Worm (Caenorhabditis elegans) whole organism, young adult: ENCODE data around the gene gst-28.

Experiments
- Y53G8AR.9 ChIP-seq: fragments of 200-800 bp; sonication (Bioruptor generic); conservative IDR thresholded peaks from 2 replicates; pipeline ENCODE4 v1.3.6; 2022; ENCODE audit warnings: missing genetic modification reagents, missing genetic modification characterization, missing compliant biosample characterization
- Y56A3A.18 ChIP-seq: fragments of 200-800 bp; sonication (Bioruptor generic); IDR thresholded peaks from 2 replicates; pipeline ENCODE4 v1.3.6; 2022; ENCODE audit warnings: missing genetic modification reagents, missing genetic modification characterization, missing compliant biosample characterization
- ama-1 ChIP-seq, 3 experiments: fragments of 150-350 bp in 1 of 3; sonication (generic microtip) in 2 of 3; optimal IDR thresholded peaks; 2 replicates each; lab custom pipeline; 2014 to 2018; ENCODE audit warnings: missing biosample characterization in 2 of 3, missing genetic modification characterization in 2 of 3, missing genetic modification reagents in 2 of 3
- attf-3 ChIP-seq: fragments of 200-800 bp; sonication (Bioruptor generic); conservative IDR thresholded peaks from 2 replicates; pipeline ENCODE4 v1.3.6; 2022; ENCODE audit warnings: missing genetic modification reagents, missing genetic modification characterization, missing compliant biosample characterization
- die-1 ChIP-seq: sonication (generic microtip); optimal IDR thresholded peaks from 2 replicates; lab custom pipeline; 2016; ENCODE audit warnings: missing genotype, mild to moderate bottlenecking, missing genetic modification characterization, missing compliant biosample characterization
- dpl-1 ChIP-seq: fragments of 150-350 bp; optimal IDR thresholded peaks from 2 replicates; lab custom pipeline; 2014; ENCODE audit warnings: missing biosample characterization, missing genetic modification reagents, missing genetic modification characterization
- ekl-4 ChIP-seq: fragments of 200-800 bp; sonication (Bioruptor generic); IDR thresholded peaks from 2 replicates; pipeline ENCODE4 v1.3.6; 2022; ENCODE audit warnings: missing genetic modification reagents, missing genetic modification characterization, missing compliant biosample characterization
- madf-3 ChIP-seq: fragments of 200-800 bp; sonication (Bioruptor generic); IDR thresholded peaks from 2 replicates; pipeline ENCODE4 v1.3.6; 2022; ENCODE audit warnings: missing genetic modification reagents, missing genetic modification characterization, missing compliant biosample characterization
- mes-4 ChIP-seq: sonication (generic microtip); optimal IDR thresholded peaks from 2 replicates; lab custom pipeline; 2016; ENCODE audit warnings: missing genotype, missing genetic modification characterization, missing compliant biosample characterization
- nhr-27 ChIP-seq: fragments of 200-800 bp; sonication (Bioruptor generic); optimal IDR thresholded peaks from 2 replicates; lab custom pipeline; 2018; ENCODE audit warnings: mild to moderate bottlenecking, missing genetic modification characterization, moderate library complexity, missing compliant biosample characterization
- nhr-80 ChIP-seq: sonication (generic microtip); optimal IDR thresholded peaks from 2 replicates; lab custom pipeline; 2016; ENCODE audit warnings: missing genetic modification characterization, missing compliant biosample characterization
- pha-4 ChIP-seq: fragments of 150-350 bp; sonication (generic microtip); optimal IDR thresholded peaks from 2 replicates; lab custom pipeline; 2014; ENCODE audit warnings: missing biosample characterization, missing genetic modification reagents, missing genetic modification characterization
- snpc-4 ChIP-seq, 5 experiments: fragments of 150-350 bp in 1 of 5; sonication (generic microtip) in 4 of 5; optimal IDR thresholded peaks; 2 replicates each; lab custom pipeline; 2014 to 2018; ENCODE audit warnings: missing genetic modification characterization in 5 of 5, missing biosample characterization in 3 of 5, antibody characterized with exemption in 2 of 5, mild to moderate bottlenecking in 2 of 5, missing compliant biosample characterization in 2 of 5, missing genotype in 2 of 5, moderate library complexity in 2 of 5, missing genetic modification reagents in 1 of 5
- unc-62 ChIP-seq: fragments of 150-350 bp; optimal IDR thresholded peaks from 2 replicates; lab custom pipeline; 2014; ENCODE audit warnings: missing biosample characterization, missing genetic modification reagents, missing genetic modification characterization

DNA sequence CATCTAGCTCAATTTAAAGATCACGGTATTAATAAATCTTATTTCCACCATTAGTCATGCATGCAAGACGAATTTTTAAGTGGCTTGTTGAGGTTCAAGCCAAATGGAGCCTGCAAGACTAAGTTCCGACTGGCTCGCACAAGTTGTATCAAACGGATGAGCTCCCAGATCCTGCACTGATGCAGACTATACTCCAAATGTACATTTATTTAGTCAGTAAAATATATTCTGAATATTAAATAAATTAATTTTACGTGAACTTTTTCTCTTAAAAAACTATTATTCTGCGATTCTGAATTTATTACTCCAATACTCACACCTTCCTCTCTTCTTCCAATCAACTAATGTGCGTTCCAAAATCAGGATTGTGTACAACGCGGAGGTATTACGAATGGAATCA, 8.3 kb upstream of the gst-28 start, which contains the start of gene Y53F4B.36:
- no peak for TF ChIP-seq dpl-1 (GFP tag; lab: Kevin White, UChicago)
- no peak for TF ChIP-seq nhr-80 (tag; lab: Kevin White, UChicago)
- TF ChIP-seq Y53G8AR.9 (GFP tag; lab: Robert Waterston, UW) = no peak
- TF ChIP-seq ekl-4 = no peak
- no peak for TF ChIP-seq unc-62
- TF ChIP-seq madf-3 (GFP tag; lab: Robert Waterston, UW) = no peak
- no peak for TF ChIP-seq ama-1 (optimal IDR thresholded peaks at IDR 0.05; lab: Kevin White, UChicago)
- TF ChIP-seq ama-1 (GFP tag; optimal IDR thresholded peaks at IDR 0.05; lab: Kevin White, UChicago) = no peak
- no peak for TF ChIP-seq Y56A3A.18
- TF ChIP-seq mes-4 (tag; lab: Kevin White, UChicago) = no peak
- no peak for TF ChIP-seq pha-4 (tag; lab: Kevin White, UChicago)
- TF ChIP-seq die-1 = no peak
- no peak for TF ChIP-seq snpc-4 (GFP tag; optimal IDR thresholded peaks at IDR 0.05; lab: Kevin White, UChicago)
- TF ChIP-seq snpc-4 (tag; optimal IDR thresholded peaks at IDR 0.05; lab: Kevin White, UChicago) = no peak
- no peak for TF ChIP-seq attf-3 (GFP tag; lab: Robert Waterston, UW)
- no peak for TF ChIP-seq nhr-27
